Worm (Caenorhabditis elegans): ENCODE data around the gene F33D4.6.

DNA sequence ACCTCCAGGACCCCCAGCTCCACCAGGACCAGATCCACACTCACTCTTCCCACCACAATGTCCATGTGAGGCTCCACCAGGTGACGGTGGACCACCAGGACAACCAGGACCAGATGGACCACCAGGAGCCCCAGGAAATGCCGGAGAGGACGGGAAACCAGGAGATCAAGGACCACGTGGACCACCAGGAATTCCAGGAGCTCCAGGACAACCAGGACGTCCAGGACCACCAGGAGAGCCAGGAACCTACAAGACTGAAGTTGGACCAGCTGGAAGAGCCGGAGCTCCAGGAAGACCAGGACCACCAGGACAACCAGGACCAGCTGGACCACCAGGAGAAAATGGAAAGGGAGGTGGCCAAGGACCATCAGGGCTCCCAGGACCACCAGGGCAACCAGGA is 36.3 kb upstream of the F33D4.6 start:
- no peak for TF ChIP-seq dao-5 (tag; optimal IDR thresholded peaks at IDR 0.05)
- TF ChIP-seq him-1 (tag; optimal IDR thresholded peaks at IDR 0.05) = no peak
- TF ChIP-seq W03F9.2 (tag; optimal IDR thresholded peaks at IDR 0.05) = no peak
